Worm (Caenorhabditis elegans): ENCODE measurements around the gene C09B9.2.
"Not testable (repeated sequence)": the region's sequence is repeated elsewhere in the genome, so short reads cannot be mapped to it uniquely, and the experiment has no call there.

Gene C09B9.2

DNA sequence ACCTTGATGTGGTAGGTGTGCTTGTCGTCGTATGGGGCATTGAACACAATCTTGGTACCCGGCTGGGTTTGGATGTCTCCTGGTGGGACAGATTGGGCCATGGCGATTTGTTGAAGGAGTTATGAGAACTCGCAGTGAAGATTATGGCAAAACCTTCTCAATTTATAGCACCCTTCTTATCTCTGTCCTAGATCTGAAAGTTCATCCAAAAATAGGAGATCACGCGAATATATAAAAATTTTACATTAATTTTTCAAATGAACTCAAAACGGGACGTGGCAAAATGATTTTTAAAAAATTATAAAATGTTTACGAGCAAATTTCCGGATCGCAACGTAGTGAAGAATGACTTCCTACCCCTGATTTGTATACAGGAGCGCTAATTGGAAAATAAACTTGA is 35.9 kb downstream of the C09B9.2 start, which contains the start of gene msp-53:
Gene msp-53 (minus strand): TSS at position 101 of the 400 bp plus-strand sequence.
- TF ChIP-seq him-1, dao-5, W03F9.2 (tag; optimal IDR thresholded peaks at IDR 0.05): not testable (repeated sequence)

DNA sequence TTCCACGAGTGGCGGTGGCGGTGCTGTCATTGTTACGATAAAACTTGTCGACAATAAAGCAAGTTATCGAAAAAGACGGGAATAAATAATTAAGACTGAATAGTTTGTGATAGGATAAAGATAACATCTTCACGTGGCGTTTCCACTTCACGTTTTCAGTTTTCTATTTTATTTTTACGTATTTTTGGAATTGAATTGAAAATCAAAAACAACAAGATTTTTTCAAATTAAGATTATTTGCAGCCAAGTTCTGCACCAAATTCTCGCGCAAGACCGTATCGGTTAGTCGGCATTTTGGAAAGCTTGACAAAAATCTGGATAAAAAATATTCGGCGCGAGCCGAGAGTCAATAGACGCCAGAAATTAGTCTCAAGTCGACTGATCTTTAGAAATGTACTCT is 37.8 kb downstream of the C09B9.2 start, which contains the start of gene ttbk-2.2:
Gene ttbk-2.2 (minus strand): TSS at position 101 of the 400 bp plus-strand sequence.
- not testable (repeated sequence) for TF ChIP-seq dao-5, W03F9.2, him-1 (tag; optimal IDR thresholded peaks at IDR 0.05)

DNA sequence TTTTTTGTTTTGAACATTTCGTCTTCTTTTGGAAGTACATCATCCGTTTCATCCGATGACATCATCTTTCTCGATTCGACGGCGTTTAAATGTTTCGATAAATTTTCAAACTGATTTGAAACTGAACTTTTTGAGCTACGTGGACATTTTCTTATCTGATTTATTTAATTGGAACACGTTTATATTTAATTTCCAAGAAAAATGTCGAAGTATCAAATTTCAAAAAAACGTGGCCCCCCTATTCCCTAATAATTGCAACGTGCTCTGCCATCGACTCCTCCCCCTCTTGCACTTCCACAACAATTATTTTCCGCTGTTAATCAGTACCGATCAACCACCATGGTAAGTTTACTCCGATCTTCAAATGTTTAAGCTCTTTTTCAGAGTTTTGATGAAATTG is 39.5 kb downstream of the C09B9.2 start, which contains the start of the genes R13H9.6 and rmd-6:
Gene R13H9.6 (minus strand): TSS at position 101 of the 400 bp plus-strand sequence.
Gene rmd-6 (plus strand): TSS at position 305 of the 400 bp plus-strand sequence.
- not testable (repeated sequence) for TF ChIP-seq dao-5, W03F9.2, him-1 (tag; optimal IDR thresholded peaks at IDR 0.05)

DNA sequence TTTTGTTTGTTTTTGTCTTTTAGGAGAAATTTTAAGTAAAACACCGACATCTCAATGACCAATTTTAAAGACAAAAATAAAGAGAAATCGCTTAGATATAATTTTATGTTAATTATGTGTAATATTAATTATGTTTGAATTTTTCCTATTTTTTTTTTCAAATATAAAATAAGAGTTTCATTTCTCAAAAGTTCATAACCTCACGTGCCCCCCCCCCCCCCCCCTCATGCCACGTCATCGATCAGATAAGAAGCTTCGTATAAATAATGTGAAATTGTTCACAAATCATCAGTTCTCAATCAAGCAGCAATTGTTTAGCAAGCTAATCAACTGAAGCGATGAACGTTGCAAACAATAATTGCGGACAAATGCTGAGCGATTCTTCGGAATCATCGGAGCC is 41.5 kb downstream of the C09B9.2 start, which contains the start of gene C02B10.6:
Gene C02B10.6 (plus strand): TSS at position 301 of the 400 bp plus-strand sequence.
- not testable (repeated sequence) for TF ChIP-seq W03F9.2, him-1, dao-5 (tag; optimal IDR thresholded peaks at IDR 0.05)

DNA sequence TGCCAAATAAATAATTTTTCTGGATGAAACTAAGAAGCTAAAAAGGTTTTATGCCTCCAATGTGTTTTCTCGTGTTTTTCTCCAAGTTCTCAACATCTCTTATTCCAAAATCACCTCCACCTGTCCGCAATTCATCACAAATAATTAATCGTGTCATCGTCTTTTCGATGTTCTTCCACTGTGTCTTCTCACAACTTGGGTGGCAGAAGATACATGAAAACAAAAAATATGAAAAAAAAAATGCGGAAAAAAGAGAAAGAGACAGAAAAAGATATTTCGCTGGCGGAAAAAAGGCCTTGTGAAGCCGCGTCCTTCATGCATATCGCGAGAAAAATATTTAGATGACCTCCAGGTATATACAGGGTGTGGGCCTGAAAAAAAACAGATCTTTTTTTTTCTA is 44.7 kb downstream of the C09B9.2 start:
- no peak for TF ChIP-seq W03F9.2 (tag; optimal IDR thresholded peaks at IDR 0.05)
- no peak for TF ChIP-seq dao-5 (tag; optimal IDR thresholded peaks at IDR 0.05)
- TF ChIP-seq him-1 (tag; optimal IDR thresholded peaks at IDR 0.05) = no peak

DNA sequence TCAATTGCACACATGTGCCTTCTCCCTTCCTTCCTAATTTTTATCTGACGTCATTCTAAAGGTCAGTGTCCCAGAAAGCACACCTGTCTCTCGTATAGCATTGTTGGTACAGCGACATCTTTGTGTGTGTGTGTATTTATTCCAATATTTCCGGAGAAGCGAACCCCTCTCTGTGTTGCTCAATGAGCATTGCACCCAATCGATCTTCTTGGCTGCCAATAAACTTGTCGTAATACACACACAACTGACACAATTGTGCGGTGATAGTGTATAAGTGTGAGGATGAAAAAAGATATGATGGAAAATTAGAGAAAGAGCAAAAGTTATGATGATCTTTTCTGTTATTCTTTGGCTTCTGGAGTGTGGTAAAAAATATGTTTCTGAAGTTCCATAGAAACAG is 47.5 kb downstream of the C09B9.2 start:
- TF ChIP-seq dao-5 (tag; optimal IDR thresholded peaks at IDR 0.05) (no peak), W03F9.2 (tag; optimal IDR thresholded peaks at IDR 0.05) (no peak), him-1 (tag; optimal IDR thresholded peaks at IDR 0.05) (no peak)

DNA sequence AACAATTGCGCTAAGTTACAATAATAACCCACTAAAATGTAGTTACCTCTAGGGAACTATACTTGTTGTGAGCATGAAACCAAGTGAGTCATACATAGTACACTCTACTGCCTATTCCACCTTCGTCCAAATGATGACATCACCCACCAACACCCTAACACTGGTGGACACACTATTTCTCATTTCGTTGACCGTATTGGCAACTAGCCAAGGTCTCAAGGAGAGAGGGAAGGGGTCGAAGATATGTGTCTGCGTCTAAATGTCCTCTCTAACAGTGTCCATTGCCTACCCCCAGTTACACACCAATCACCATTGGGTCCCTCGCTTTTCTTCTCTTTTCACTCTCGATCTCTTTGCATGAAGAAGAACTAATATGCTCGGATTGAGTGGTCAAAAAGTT is 48.8 kb downstream of the C09B9.2 start:
- TF ChIP-seq dao-5 (tag; optimal IDR thresholded peaks at IDR 0.05) = no peak
- TF ChIP-seq W03F9.2 (tag; optimal IDR thresholded peaks at IDR 0.05) = no peak
- no peak for TF ChIP-seq him-1 (tag; optimal IDR thresholded peaks at IDR 0.05)

DNA sequence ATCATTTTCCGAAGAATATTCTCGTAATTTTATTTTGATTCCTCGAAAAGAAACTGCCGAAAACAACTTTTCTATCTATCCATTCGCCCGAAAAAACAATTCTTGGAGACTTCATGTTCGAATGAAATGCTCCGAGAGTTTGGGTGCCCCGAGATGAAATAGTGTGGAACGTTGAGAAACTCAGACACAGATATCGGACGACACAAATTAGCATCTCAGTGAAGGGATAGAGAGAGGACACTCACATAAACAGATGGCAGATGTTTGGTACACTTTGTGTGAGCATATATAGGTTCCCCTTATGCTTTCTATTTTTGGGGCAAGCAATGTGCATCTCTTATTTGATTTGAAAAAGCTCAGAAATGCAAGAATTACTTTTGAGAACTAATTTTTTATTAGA is 49.8 kb downstream of the C09B9.2 start:
- TF ChIP-seq dao-5 (tag; optimal IDR thresholded peaks at IDR 0.05) (no peak), W03F9.2 (tag; optimal IDR thresholded peaks at IDR 0.05) (no peak), him-1 (tag; optimal IDR thresholded peaks at IDR 0.05) (no peak)

Data from whole organism, L4/young adult.